Worm (Caenorhabditis elegans) whole organism, L1 larva: ENCODE data around the gene F12A10.6.
A peak's percentile ranks its signal among the peaks of the same experiment; 100 is the strongest.

Source experiments
- C04F5.9 ChIP-seq: sonication (generic microtip); optimal IDR thresholded peaks from 2 replicates; lab custom pipeline; 2016; ENCODE audit warnings: missing genetic modification characterization, missing compliant biosample characterization
- C34B4.2 ChIP-seq: sonication (generic microtip); optimal IDR thresholded peaks from 2 replicates; lab custom pipeline; 2017; ENCODE audit warnings: mild to moderate bottlenecking, missing genetic modification characterization, missing compliant biosample characterization
- F16B12.6 ChIP-seq: fragments of 150-350 bp; optimal IDR thresholded peaks from 2 replicates; lab custom pipeline; 2014; ENCODE audit warnings: missing biosample characterization, missing genetic modification characterization
- aha-1 ChIP-seq: fragments of 150-350 bp; optimal IDR thresholded peaks from 2 replicates; lab custom pipeline; 2014; ENCODE audit warnings: missing biosample characterization, missing genetic modification characterization
- blmp-1 ChIP-seq: fragments of 150-350 bp; optimal IDR thresholded peaks from 2 replicates; lab custom pipeline; 2014; ENCODE audit warnings: missing biosample characterization, missing genetic modification characterization
- dsc-1 ChIP-seq: sonication (generic microtip); optimal IDR thresholded peaks from 2 replicates; lab custom pipeline; 2016; ENCODE audit warnings: mild to moderate bottlenecking, missing genetic modification characterization, missing compliant biosample characterization
- efl-1 ChIP-seq, 4 experiments: fragments of 150-350 bp; optimal IDR thresholded peaks in 3 of 4; peaks in 1 of 4; 1 replicate in 1 of 4; 2 replicates in 3 of 4; lab custom pipeline; 2014; ENCODE audit warnings: missing biosample characterization in 2 of 4, missing genetic modification characterization in 2 of 4, missing genetic modification reagents in 2 of 4
- elt-2 ChIP-seq: sonication (generic microtip); optimal IDR thresholded peaks from 2 replicates; lab custom pipeline; 2016; ENCODE audit warnings: missing genetic modification characterization, mild to moderate bottlenecking, inconsistent platforms, missing compliant biosample characterization, missing genetic modification reagents
- elt-3 ChIP-seq, 6 experiments: fragments of 150-350 bp in 1 of 6; sonication (generic microtip); optimal IDR thresholded peaks; 2 replicates each; lab custom pipeline; 2017 to 2018; ENCODE audit warnings: missing biosample characterization in 6 of 6, missing genetic modification characterization in 6 of 6, inconsistent platforms in 1 of 6
- fkh-10 ChIP-seq: sonication (generic microtip); optimal IDR thresholded peaks from 2 replicates; lab custom pipeline; 2017; ENCODE audit warnings: missing biosample characterization, missing genetic modification reagents, missing genetic modification characterization
- fkh-8 ChIP-seq: sonication (generic microtip); optimal IDR thresholded peaks from 2 replicates; lab custom pipeline; 2016; ENCODE audit warnings: mild to moderate bottlenecking, missing genetic modification characterization, missing compliant biosample characterization
- hlh-4 ChIP-seq: sonication (generic microtip); optimal IDR thresholded peaks from 2 replicates; lab custom pipeline; 2016; ENCODE audit warnings: mild to moderate bottlenecking, missing genetic modification characterization, missing compliant biosample characterization
- hpl-2 ChIP-seq: fragments of 150-350 bp; optimal IDR thresholded peaks from 2 replicates; lab custom pipeline; 2014; ENCODE audit warnings: missing biosample characterization, missing genetic modification reagents, missing genetic modification characterization
- irx-1 ChIP-seq: sonication (generic microtip); optimal IDR thresholded peaks from 2 replicates; lab custom pipeline; 2016; ENCODE audit warnings: missing genetic modification characterization, missing compliant biosample characterization
- isw-1 ChIP-seq: fragments of 200-800 bp; sonication (Bioruptor generic); IDR thresholded peaks from 2 replicates; pipeline ENCODE4 v1.3.6; 2022; ENCODE audit warnings: missing genetic modification characterization, missing compliant biosample characterization
- lin-14 ChIP-seq: fragments of 200-800 bp; sonication (Bioruptor generic); optimal IDR thresholded peaks from 2 replicates; lab custom pipeline; 2018; ENCODE audit warnings: mild to moderate bottlenecking, missing genetic modification characterization, moderate library complexity, missing compliant biosample characterization
- lsy-2 ChIP-seq, 2 experiments: fragments of 150-350 bp; optimal IDR thresholded peaks; 2 replicates each; lab custom pipeline; 2014; ENCODE audit warnings: missing biosample characterization in 2 of 2, missing genetic modification characterization in 2 of 2
- mab-9 ChIP-seq: fragments of 200-800 bp; sonication (Bioruptor generic); IDR thresholded peaks from 2 replicates; pipeline ENCODE4 v1.3.6; 2022; ENCODE audit warnings: missing genetic modification reagents, missing genetic modification characterization, missing compliant biosample characterization
- mef-2 ChIP-seq: fragments of 150-350 bp; optimal IDR thresholded peaks from 2 replicates; lab custom pipeline; 2014; ENCODE audit warnings: missing biosample characterization, missing genetic modification characterization
- nhr-237 ChIP-seq: fragments of 150-350 bp; optimal IDR thresholded peaks from 2 replicates; lab custom pipeline; 2014; ENCODE audit warnings: missing biosample characterization, missing genetic modification characterization
- nhr-47 ChIP-seq: sonication (generic microtip); optimal IDR thresholded peaks from 2 replicates; lab custom pipeline; 2016; ENCODE audit warnings: mild to moderate bottlenecking, missing genetic modification characterization, moderate library complexity, missing compliant biosample characterization
- nhr-71 ChIP-seq: sonication (generic microtip); optimal IDR thresholded peaks from 2 replicates; lab custom pipeline; 2016; ENCODE audit warnings: mild to moderate bottlenecking, missing genetic modification characterization, moderate library complexity, missing compliant biosample characterization
- nhr-85 ChIP-seq: sonication (generic microtip); peaks from one replicate; lab custom pipeline; 2016; ENCODE audit warnings: missing genetic modification characterization, inconsistent platforms, missing compliant biosample characterization
- nhr-90 ChIP-seq: sonication (generic microtip); optimal IDR thresholded peaks from 2 replicates; lab custom pipeline; 2016; ENCODE audit warnings: mild to moderate bottlenecking, missing genetic modification characterization, missing compliant biosample characterization; ENCODE audit not compliant: poor library complexity
- pqm-1 ChIP-seq: sonication (generic microtip); optimal IDR thresholded peaks from 3 replicates; lab custom pipeline; 2017; ENCODE audit warnings: missing biosample characterization, missing genetic modification characterization
- rnt-1 ChIP-seq: sonication (generic microtip); optimal IDR thresholded peaks from 2 replicates; lab custom pipeline; 2016; ENCODE audit warnings: mild to moderate bottlenecking, missing genetic modification characterization, moderate library complexity, missing compliant biosample characterization
- skn-1 ChIP-seq: fragments of 150-350 bp; optimal IDR thresholded peaks from 2 replicates; lab custom pipeline; 2014; ENCODE audit warnings: missing biosample characterization, missing genetic modification characterization
- snpc-4 ChIP-seq: fragments of 150-350 bp; optimal IDR thresholded peaks from 2 replicates; lab custom pipeline; 2014; ENCODE audit warnings: missing biosample characterization, missing genetic modification characterization
- snu-23 ChIP-seq: sonication (generic microtip); optimal IDR thresholded peaks from 2 replicates; lab custom pipeline; 2016; ENCODE audit warnings: missing genetic modification characterization, missing compliant biosample characterization
- sox-4 ChIP-seq: sonication (generic microtip); optimal IDR thresholded peaks from 2 replicates; lab custom pipeline; 2016; ENCODE audit warnings: missing genetic modification characterization, missing compliant biosample characterization
- sup-37 ChIP-seq: fragments of 200-800 bp; sonication (Bioruptor generic); optimal IDR thresholded peaks from 2 replicates; lab custom pipeline; 2018; ENCODE audit warnings: mild to moderate bottlenecking, missing genetic modification characterization, missing compliant biosample characterization
- tlp-1 ChIP-seq: fragments of 150-350 bp; optimal IDR thresholded peaks from 2 replicates; lab custom pipeline; 2014; ENCODE audit warnings: missing biosample characterization, missing genetic modification characterization
- unc-130 ChIP-seq: fragments of 150-350 bp; optimal IDR thresholded peaks from 2 replicates; lab custom pipeline; 2017; ENCODE audit warnings: missing biosample characterization, missing genetic modification characterization, inconsistent platforms
- zag-1 ChIP-seq: fragments of 150-350 bp; optimal IDR thresholded peaks from 2 replicates; lab custom pipeline; 2014; ENCODE audit warnings: missing biosample characterization, missing genetic modification characterization
- zip-4 ChIP-seq: fragments of 200-800 bp; sonication (Bioruptor generic); optimal IDR thresholded peaks from 2 replicates; lab custom pipeline; 2018; ENCODE audit warnings: mild to moderate bottlenecking, missing genetic modification characterization, moderate library complexity, missing compliant biosample characterization

The F12A10.6 gene

DNA sequence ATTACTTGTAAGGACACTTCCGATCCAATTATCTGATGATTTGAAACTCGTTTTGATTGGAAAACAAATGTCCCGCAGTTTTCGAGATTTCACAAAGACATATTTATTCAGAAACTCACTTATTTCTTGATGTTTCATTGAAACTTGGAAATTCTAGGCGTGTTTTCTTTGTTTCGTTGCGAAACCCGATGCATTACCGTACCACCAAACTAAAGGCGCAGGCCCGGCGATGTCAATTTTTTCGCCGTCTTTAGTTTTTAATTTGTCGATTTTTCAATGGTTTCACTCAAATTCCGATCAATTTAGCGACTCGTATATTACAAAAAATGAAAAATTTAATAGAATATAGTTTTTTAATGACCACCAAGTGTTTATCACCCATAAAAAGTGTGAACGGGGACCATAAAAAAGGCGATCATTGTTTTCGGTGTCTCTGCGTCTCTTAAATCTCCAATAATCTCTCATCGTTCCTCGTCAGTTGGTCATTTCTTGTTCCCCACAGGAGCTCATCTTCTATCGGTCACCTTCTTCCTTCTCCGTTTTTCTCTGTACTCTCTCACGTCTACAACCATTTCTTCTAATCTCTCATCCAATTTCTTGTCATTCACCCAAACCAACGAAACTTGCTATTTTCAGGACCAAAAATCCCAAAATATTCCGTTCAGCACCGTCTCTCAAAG is 28.4 kb downstream of the F12A10.6 start, which contains the start of gene clr-1:
clr-1 (plus strand) TSS at position 630 of the 680 bp plus-strand sequence.
- TF ChIP-seq pqm-1 (no peak), nhr-90 (tag; lab: Kevin White, UChicago) (no peak), mef-2 (tag; lab: Kevin White, UChicago) (no peak), efl-1 (optimal IDR thresholded peaks at IDR 0.05; lab: Kevin White, UChicago) (no peak), efl-1 (GFP tag; optimal IDR thresholded peaks at IDR 0.05 in 1 of 2; lab: Kevin White, UChicago) (peak in 1 of 2 experiments; percentile 34), skn-1 (tag; lab: Kevin White, UChicago) (no peak), lin-14 (GFP tag; lab: Kevin White, UChicago) (peak; percentile 20), rnt-1 (tag; lab: Kevin White, UChicago) (peak; percentile 39), tlp-1 (tag; lab: Kevin White, UChicago) (no peak), nhr-85 (tag; lab: Kevin White, UChicago) (peak; percentile 8), isw-1 (no peak)

ce11 chrII:5463692-5464300 is 30.5 kb downstream of the F12A10.6 start:
- TF ChIP-seq unc-130 (tag; lab: Kevin White, UChicago) (peak; percentile 26), nhr-71 (tag; lab: Kevin White, UChicago) (peak; percentile 7), elt-2 (tag; lab: Kevin White, UChicago) (no peak), lsy-2 (tag; optimal IDR thresholded peaks at IDR 0.05; lab: Kevin White, UChicago) (peak; percentile 4 to 9), fkh-10 (GFP tag; lab: Kevin White, UChicago) (peak; percentile 23), rnt-1 (tag; lab: Kevin White, UChicago) (peak; percentile 6), lin-14 (GFP tag; lab: Kevin White, UChicago) (peak; percentile 65), dsc-1 (peak; percentile 24), nhr-237 (no peak), efl-1 (optimal IDR thresholded peaks at IDR 0.05; lab: Kevin White, UChicago) (peak in 1 of 2 experiments; percentile 4), efl-1 (GFP tag; optimal IDR thresholded peaks at IDR 0.05 in 1 of 2; lab: Kevin White, UChicago) (peak in 1 of 2 experiments; percentile 86), nhr-47 (tag; lab: Kevin White, UChicago) (no peak), blmp-1 (tag; lab: Kevin White, UChicago) (peak; percentile 70)

- TF ChIP-seq elt-3 (tag; optimal IDR thresholded peaks at IDR 0.05; lab: Kevin White, UChicago): peak in 1 of 6 experiments; percentile 43
- peak; percentile 62 for TF ChIP-seq blmp-1 (tag; lab: Kevin White, UChicago)
- TF ChIP-seq sup-37: no peak
- TF ChIP-seq hlh-4 (tag; lab: Kevin White, UChicago): no peak
- no peak for TF ChIP-seq zag-1
- no peak for TF ChIP-seq unc-130 (tag; lab: Kevin White, UChicago)
- peak; percentile 15 for TF ChIP-seq lin-14 (GFP tag; lab: Kevin White, UChicago)
- no peak for TF ChIP-seq mab-9
- no peak for TF ChIP-seq tlp-1 (tag; lab: Kevin White, UChicago)
- TF ChIP-seq nhr-85 (tag; lab: Kevin White, UChicago): peak; percentile 33
- no peak for TF ChIP-seq snpc-4 (tag; lab: Kevin White, UChicago)
- TF ChIP-seq isw-1: no peak
- TF ChIP-seq, all 84 proteins: peak for 4
These were observed 33.4 kb downstream of the F12A10.6 start for ce11 chrII:5460911-5461310.

DNA sequence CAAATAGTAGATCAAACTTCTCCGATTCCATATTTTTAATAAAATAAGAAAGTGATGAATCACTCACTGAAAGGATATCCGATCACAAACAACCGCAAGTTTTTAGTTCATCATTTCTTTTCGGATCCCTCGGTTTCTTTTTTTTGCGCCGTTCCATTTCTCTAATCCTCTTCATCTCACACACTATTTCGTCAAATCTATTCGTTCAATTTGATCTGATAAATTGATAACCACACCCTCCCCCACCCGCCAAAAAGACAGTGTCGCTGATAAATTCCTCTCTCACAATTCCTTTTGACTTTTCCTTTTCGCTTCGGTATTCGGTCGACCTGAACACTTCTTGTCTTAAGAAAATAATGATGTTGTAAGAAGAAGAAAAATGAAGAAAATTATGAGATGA is 34.8 kb downstream of the F12A10.6 start:
- TF ChIP-seq lsy-2 (tag; optimal IDR thresholded peaks at IDR 0.05; lab: Kevin White, UChicago): no peak
- peak; percentile 37 for TF ChIP-seq lin-14 (GFP tag; lab: Kevin White, UChicago)
- no peak for TF ChIP-seq efl-1 (optimal IDR thresholded peaks at IDR 0.05; lab: Kevin White, UChicago)
- TF ChIP-seq efl-1 (GFP tag; optimal IDR thresholded peaks at IDR 0.05 in 1 of 2; lab: Kevin White, UChicago): no peak
- TF ChIP-seq irx-1 (tag; lab: Kevin White, UChicago): no peak
- TF ChIP-seq sox-4 (tag; lab: Kevin White, UChicago): no peak
- no peak for TF ChIP-seq nhr-90 (tag; lab: Kevin White, UChicago)
- TF ChIP-seq snu-23: no peak
- no peak for TF ChIP-seq aha-1 (tag; lab: Kevin White, UChicago)
- TF ChIP-seq nhr-85 (tag; lab: Kevin White, UChicago): peak; percentile 3
- no peak for TF ChIP-seq fkh-8
- TF ChIP-seq blmp-1 (tag; lab: Kevin White, UChicago): peak; percentile 90
- TF ChIP-seq C04F5.9 (tag; lab: Kevin White, UChicago): no peak
- TF ChIP-seq F16B12.6 (tag; lab: Kevin White, UChicago): no peak
- TF ChIP-seq zip-4 (GFP tag; lab: Kevin White, UChicago): no peak
- TF ChIP-seq elt-3 (tag; optimal IDR thresholded peaks at IDR 0.05; lab: Kevin White, UChicago): peak in 1 of 6 experiments; percentile 58
- no peak for TF ChIP-seq C34B4.2
- TF ChIP-seq hpl-2: no peak
